Fruit fly (Drosophila melanogaster) whole organism, embryonic: ENCODE measurements around the gene spas.
A peak's percentile ranks its signal among the peaks of the same experiment; 100 is the strongest.

Experiments
- Ada2b ChIP-seq: fragments of 200-800 bp; sonication (Bioruptor generic); IDR thresholded peaks from 2 replicates; pipeline ENCODE4 v1.3.6; 2022; ENCODE audit warnings: missing biosample characterization, missing genetic modification characterization
- Atf3 ChIP-seq: fragments of 200-800 bp; sonication (Bioruptor generic); optimal IDR thresholded peaks from 3 replicates; lab custom pipeline; 2016; ENCODE audit warnings: missing biosample characterization, missing genetic modification characterization
- CG1024 ChIP-seq: fragments of 200-800 bp; sonication (Bioruptor generic); IDR thresholded peaks from 2 replicates; pipeline ENCODE4 v1.3.6; 2022; ENCODE audit warnings: missing biosample characterization, missing genetic modification characterization
- CG10321 ChIP-seq: fragments of 200-800 bp; sonication (Bioruptor generic); IDR thresholded peaks from 2 replicates; pipeline ENCODE4 v1.3.6; 2022; ENCODE audit warnings: missing biosample characterization, missing genetic modification characterization
- CG10366 ChIP-seq: fragments of 200-800 bp; sonication (Bioruptor generic); IDR thresholded peaks from 2 replicates; pipeline ENCODE4 v1.3.6; 2022; ENCODE audit warnings: missing biosample characterization, missing genetic modification characterization
- CG10462 ChIP-seq: fragments of 200-800 bp; sonication (Bioruptor generic); optimal IDR thresholded peaks from 2 replicates; lab custom pipeline; 2016; ENCODE audit warnings: missing biosample characterization, missing genetic modification characterization
- CG12219 ChIP-seq: fragments of 200-800 bp; sonication (Bioruptor generic); optimal IDR thresholded peaks from 3 replicates; lab custom pipeline; 2018; ENCODE audit warnings: missing biosample characterization, mild to moderate bottlenecking, missing genetic modification characterization
- CG12299 ChIP-seq: fragments of 200-800 bp; sonication (Bioruptor generic); optimal IDR thresholded peaks from 2 replicates; lab custom pipeline; 2018; ENCODE audit warnings: missing biosample characterization, mild to moderate bottlenecking, missing genetic modification characterization
- CG13123 ChIP-seq: fragments of 200-800 bp; sonication (Bioruptor generic); optimal IDR thresholded peaks from 2 replicates; lab custom pipeline; 2016; ENCODE audit warnings: missing biosample characterization, missing genetic modification characterization
- CG1529 ChIP-seq: fragments of 200-800 bp; sonication (Bioruptor generic); optimal IDR thresholded peaks from 3 replicates; lab custom pipeline; 2018; ENCODE audit warnings: missing biosample characterization, missing genetic modification characterization
- CG16863 ChIP-seq: fragments of 200-800 bp; sonication (Bioruptor generic); optimal IDR thresholded peaks from 3 replicates; lab custom pipeline; 2016; ENCODE audit warnings: missing biosample characterization, missing genetic modification characterization
- CG18476 ChIP-seq: fragments of 200-800 bp; sonication (Bioruptor generic); optimal IDR thresholded peaks from 2 replicates; lab custom pipeline; 2016; ENCODE audit warnings: missing biosample characterization, mild to moderate bottlenecking, missing genetic modification characterization
- CG2116 ChIP-seq: fragments of 200-800 bp; sonication (Bioruptor generic); optimal IDR thresholded peaks from 3 replicates; lab custom pipeline; 2018; ENCODE audit warnings: missing biosample characterization, mild to moderate bottlenecking, missing genetic modification characterization
- CG2129 ChIP-seq: fragments of 200-800 bp; sonication (Bioruptor generic); IDR thresholded peaks from 2 replicates; pipeline ENCODE4 v1.3.6; 2022; ENCODE audit warnings: missing biosample characterization, missing genetic modification characterization; ENCODE audit not compliant: partially characterized antibody
- CG2199 ChIP-seq: fragments of 200-800 bp; sonication (Bioruptor generic); IDR thresholded peaks from 3 replicates; pipeline ENCODE4 v1.3.6; 2022; ENCODE audit warnings: missing biosample characterization, missing genetic modification characterization
- CG2202 ChIP-seq: fragments of 200-800 bp; sonication (Bioruptor generic); optimal IDR thresholded peaks from 2 replicates; lab custom pipeline; 2018; ENCODE audit warnings: missing biosample characterization, mild to moderate bottlenecking, missing genetic modification characterization
- CG2875 ChIP-seq: fragments of 200-800 bp; sonication (Bioruptor generic); optimal IDR thresholded peaks from 2 replicates; lab custom pipeline; 2017; ENCODE audit warnings: missing biosample characterization, mild to moderate bottlenecking, missing genetic modification characterization, missing genetic modification reagents
- CG3065 ChIP-seq: fragments of 200-800 bp; sonication (Bioruptor generic); optimal IDR thresholded peaks from 2 replicates; lab custom pipeline; 2016; ENCODE audit warnings: missing biosample characterization, missing genetic modification characterization
- CG32772 ChIP-seq: fragments of 200-800 bp; sonication (Bioruptor generic); IDR thresholded peaks from 2 replicates; pipeline ENCODE4 v1.3.6; 2022; ENCODE audit warnings: missing biosample characterization, missing genetic modification characterization
- CG5245 ChIP-seq: fragments of 200-800 bp; sonication (Bioruptor generic); optimal IDR thresholded peaks from 3 replicates; lab custom pipeline; 2016; ENCODE audit warnings: missing biosample characterization, missing genetic modification characterization
- CG6765 ChIP-seq: fragments of 200-800 bp; sonication (Bioruptor generic); optimal IDR thresholded peaks from 3 replicates; lab custom pipeline; 2017; ENCODE audit warnings: missing biosample characterization, mild to moderate bottlenecking, missing genetic modification characterization
- CG8478 ChIP-seq: fragments of >200 bp; optimal IDR thresholded peaks from 2 replicates; lab custom pipeline; 2018
- CG9437 ChIP-seq: fragments of 200-800 bp; sonication (Bioruptor generic); optimal IDR thresholded peaks from 2 replicates; lab custom pipeline; 2018; ENCODE audit warnings: missing biosample characterization, mild to moderate bottlenecking, missing genetic modification characterization
- CHES-1-like ChIP-seq: fragments of 200-800 bp; sonication (Bioruptor generic); optimal IDR thresholded peaks from 2 replicates; lab custom pipeline; 2016; ENCODE audit warnings: missing biosample characterization, missing genetic modification characterization
- Dll ChIP-seq: fragments of 200-800 bp; sonication (Bioruptor generic); IDR thresholded peaks from 4 replicates; pipeline ENCODE4 v1.3.6; 2022; ENCODE audit warnings: missing biosample characterization, missing genetic modification characterization; ENCODE audit not compliant: partially characterized antibody
- Drgx ChIP-seq: fragments of 200-800 bp; sonication (Bioruptor generic); IDR thresholded peaks from 2 replicates; pipeline ENCODE4 v1.3.6; 2022; ENCODE audit warnings: missing biosample characterization, missing genetic modification characterization
- Eip74EF ChIP-seq, 2 experiments: fragments of 200-800 bp in 1 of 2; fragments of >200 bp in 1 of 2; sonication (Bioruptor generic) in 1 of 2; optimal IDR thresholded peaks; 2 replicates each; lab custom pipeline; 2017 to 2019; ENCODE audit warnings: missing biosample characterization in 2 of 2, missing genetic modification characterization in 2 of 2, mild to moderate bottlenecking in 1 of 2, moderate library complexity in 1 of 2
- NK7.1 ChIP-seq: fragments of 200-800 bp; sonication (Bioruptor generic); optimal IDR thresholded peaks from 3 replicates; lab custom pipeline; 2016; ENCODE audit warnings: missing biosample characterization, missing genetic modification characterization
- Scr ChIP-seq: fragments of 200-800 bp; sonication (Bioruptor generic); IDR thresholded peaks from 2 replicates; pipeline ENCODE4 v1.3.6; 2022; ENCODE audit warnings: missing biosample characterization, missing genetic modification characterization; ENCODE audit not compliant: partially characterized antibody
- Sry-δ ChIP-seq: fragments of 200-800 bp; sonication (Bioruptor generic); optimal IDR thresholded peaks from 2 replicates; lab custom pipeline; 2016; ENCODE audit warnings: missing biosample characterization, missing genetic modification characterization
- amos ChIP-seq: fragments of 200-800 bp; sonication (Bioruptor generic); IDR thresholded peaks from 2 replicates; pipeline ENCODE4 v1.3.6; 2022; ENCODE audit warnings: missing biosample characterization, missing genetic modification characterization; ENCODE audit not compliant: partially characterized antibody
- bigmax ChIP-seq: fragments of 200-800 bp; sonication (Bioruptor generic); optimal IDR thresholded peaks from 2 replicates; lab custom pipeline; 2018; ENCODE audit warnings: missing biosample characterization, mild to moderate bottlenecking, missing genetic modification characterization
- chm ChIP-seq: fragments of 200-800 bp; sonication (Bioruptor generic); IDR thresholded peaks from 2 replicates; pipeline ENCODE4 v1.3.6; 2022; ENCODE audit warnings: missing biosample characterization, missing genetic modification characterization
- cwo ChIP-seq: fragments of 200-800 bp; sonication (Bioruptor generic); optimal IDR thresholded peaks from 3 replicates; lab custom pipeline; 2017; ENCODE audit warnings: missing biosample characterization, missing genetic modification characterization, mild to moderate bottlenecking, moderate library complexity, missing genetic modification reagents
- dan ChIP-seq: fragments of 200-800 bp; sonication (Bioruptor generic); IDR thresholded peaks from 2 replicates; pipeline ENCODE4 v1.3.6; 2022; ENCODE audit warnings: missing biosample characterization, missing genetic modification characterization
- ewg ChIP-seq: fragments of 200-800 bp; sonication (Bioruptor generic); optimal IDR thresholded peaks from 3 replicates; lab custom pipeline; 2017; ENCODE audit warnings: mild to moderate bottlenecking, missing biosample characterization, missing genetic modification reagents, missing genetic modification characterization
- gce ChIP-seq: fragments of 200-800 bp; sonication (Bioruptor generic); IDR thresholded peaks from 3 replicates; pipeline ENCODE4 v1.3.6; 2022; ENCODE audit warnings: missing biosample characterization, missing genetic modification characterization
- hb ChIP-seq: fragments of 200-800 bp; sonication (Bioruptor generic); IDR thresholded peaks from 3 replicates; pipeline ENCODE4 v1.3.6; 2022; ENCODE audit warnings: missing biosample characterization, missing genetic modification characterization; ENCODE audit not compliant: partially characterized antibody
- hbn ChIP-seq: fragments of 200-800 bp; sonication (Bioruptor generic); IDR thresholded peaks from 2 replicates; pipeline ENCODE4 v1.3.6; 2022; ENCODE audit warnings: missing biosample characterization, missing genetic modification characterization; ENCODE audit not compliant: partially characterized antibody
- inv ChIP-seq: fragments of 200-800 bp; sonication (Bioruptor generic); IDR thresholded peaks from 2 replicates; pipeline ENCODE4 v1.3.6; 2022; ENCODE audit warnings: missing biosample characterization, missing genetic modification characterization; ENCODE audit not compliant: partially characterized antibody
- nerfin-2 ChIP-seq: fragments of 200-800 bp; sonication (Bioruptor generic); IDR thresholded peaks from 2 replicates; pipeline ENCODE4 v1.3.6; 2022; ENCODE audit warnings: missing biosample characterization, missing genetic modification characterization; ENCODE audit not compliant: partially characterized antibody
- nmo ChIP-seq: fragments of 200-800 bp; sonication (Bioruptor generic); optimal IDR thresholded peaks from 2 replicates; lab custom pipeline; 2018; ENCODE audit warnings: missing biosample characterization, mild to moderate bottlenecking, missing genetic modification characterization, moderate library complexity
- onecut ChIP-seq: fragments of 200-800 bp; sonication (Bioruptor generic); IDR thresholded peaks from 2 replicates; pipeline ENCODE4 v1.3.6; 2022; ENCODE audit warnings: missing biosample characterization, missing genetic modification characterization
- scrt ChIP-seq: fragments of 200-800 bp; sonication (Bioruptor generic); optimal IDR thresholded peaks from 2 replicates; lab custom pipeline; 2018; ENCODE audit warnings: missing biosample characterization, mild to moderate bottlenecking, missing genetic modification characterization, moderate library complexity
- tap ChIP-seq: fragments of 200-800 bp; optimal IDR thresholded peaks from 3 replicates; lab custom pipeline; 2019; ENCODE audit warnings: missing biosample characterization, mild to moderate bottlenecking, missing genetic modification characterization, moderate library complexity
- tgo ChIP-seq: fragments of 200-800 bp; sonication (Bioruptor generic); IDR thresholded peaks from 3 replicates; pipeline ENCODE4 v1.3.6; 2022; ENCODE audit warnings: missing biosample characterization, missing genetic modification characterization
- ttk ChIP-seq: fragments of 200-800 bp; sonication (Bioruptor generic); IDR thresholded peaks from 2 replicates; pipeline ENCODE4 v2.1.2; 2022; ENCODE audit warnings: missing biosample characterization, missing genetic modification characterization
- vfl ChIP-seq: fragments of 200-800 bp; sonication (Bioruptor generic); optimal IDR thresholded peaks from 2 replicates; lab custom pipeline; 2016; ENCODE audit warnings: missing biosample characterization, missing genetic modification characterization
- vnd ChIP-seq: fragments of 200-800 bp; sonication (Bioruptor generic); IDR thresholded peaks from 3 replicates; pipeline ENCODE4 v1.3.6; 2022; ENCODE audit warnings: missing biosample characterization, missing genetic modification characterization; ENCODE audit not compliant: partially characterized antibody
- yki ChIP-seq: fragments of >200 bp; optimal IDR thresholded peaks from 3 replicates; lab custom pipeline; 2018

The spas gene

DNA sequence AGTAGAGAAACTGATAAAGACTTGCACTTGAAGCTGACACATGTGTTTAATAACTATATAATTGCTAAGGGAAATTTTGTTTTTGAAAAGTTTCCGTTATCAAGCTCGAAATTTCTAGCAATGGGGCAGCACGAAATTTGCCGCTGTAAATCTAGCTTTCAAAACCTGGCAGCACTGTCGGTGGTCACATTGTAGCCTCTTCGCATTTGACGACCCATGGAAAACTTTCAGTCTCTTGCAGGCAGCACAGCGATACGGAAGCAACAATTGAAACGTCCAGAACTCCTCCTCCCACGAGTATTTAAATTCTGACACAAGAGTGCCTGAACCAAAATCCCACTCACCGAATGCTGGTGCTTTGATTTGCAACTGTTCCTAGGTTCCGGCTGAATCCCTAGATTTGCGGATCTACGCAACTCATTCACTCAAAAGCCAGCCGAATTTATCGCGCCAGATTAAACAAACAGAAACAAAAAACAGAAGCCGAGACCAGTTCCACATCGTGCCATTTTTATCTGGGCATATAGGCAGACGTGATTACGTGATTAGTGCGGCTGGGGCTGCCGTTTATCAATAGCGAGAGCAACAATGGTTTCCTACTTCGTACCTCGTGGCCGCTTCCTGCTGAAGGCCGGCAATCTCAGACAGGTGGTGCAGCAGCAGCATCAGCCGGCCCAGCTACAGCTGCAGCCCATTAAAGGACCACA, 13.6 kb downstream of the spas start (continued):
- TF ChIP-seq Scr (GFP tag; lab: Robert Waterston, UW) (no peak), CG2875 (GFP tag; lab: Kevin White, UChicago) (no peak), CG3065 (GFP tag; lab: Kevin White, UChicago) (no peak), Sry-δ (GFP tag; lab: Kevin White, UChicago) (no peak), ewg (no peak), chm (GFP tag; lab: Robert Waterston, UW) (no peak), CG6765 (GFP tag; lab: Kevin White, UChicago) (no peak), CG2129 (GFP tag; lab: Robert Waterston, UW) (no peak), dan (no peak), Drgx (GFP tag; lab: Robert Waterston, UW) (no peak), NK7.1 (GFP tag; lab: Kevin White, UChicago) (no peak), CHES-1-like (GFP tag; lab: Kevin White, UChicago) (no peak), CG9437 (no peak), tap (tag; lab: Kevin White, UChicago) (no peak), CG12219 (GFP tag; lab: Kevin White, UChicago) (no peak), cwo (GFP tag; lab: Kevin White, UChicago) (no peak), CG2116 (GFP tag; lab: Kevin White, UChicago) (no peak), CG2199 (no peak), CG5245 (no peak), amos (GFP tag; lab: Robert Waterston, UW) (peak; percentile 11; the same call in 1 of the 2 replicates), nmo (GFP tag; lab: Kevin White, UChicago) (no peak), CG10462 (no peak), CG16863 (no peak), CG18476 (GFP tag; lab: Kevin White, UChicago) (no peak), vfl (no peak), CG12299 (tag; lab: Kevin White, UChicago) (no peak), ttk (peak; percentile 28; the same call in 1 of the 2 replicates), Eip74EF (GFP tag; optimal IDR thresholded peaks at IDR 0.05; lab: Kevin White, UChicago) (peak in 1 of 2 experiments; percentile 40), Ada2b (no peak), CG2202 (tag; lab: Kevin White, UChicago) (no peak), CG13123 (no peak), tgo (no peak), Dll (GFP tag; lab: Robert Waterston, UW) (0 out of 4 replicates have a peak, but pooled peaks have one; percentile 26), vnd (no peak), CG1529 (no peak), onecut (GFP tag; lab: Robert Waterston, UW) (no peak), Atf3 (GFP tag; lab: Kevin White, UChicago) (no peak), CG10321 (GFP tag; lab: Robert Waterston, UW) (no peak), CG1024 (GFP tag; lab: Robert Waterston, UW) (0 out of 2 replicates have a peak, but pooled peaks have one; percentile 19), hb (GFP tag; lab: Robert Waterston, UW) (no peak), CG8478 (lab: Kevin White, UChicago) (no peak), nerfin-2 (GFP tag; lab: Robert Waterston, UW) (no peak), yki (lab: Kevin White, UChicago) (no peak), hbn (GFP tag; lab: Robert Waterston, UW) (no peak), gce (GFP tag; lab: Robert Waterston, UW) (no peak), inv (GFP tag; lab: Robert Waterston, UW) (no peak), CG10366 (GFP tag; lab: Robert Waterston, UW) (no peak), CG32772 (GFP tag; lab: Robert Waterston, UW) (no peak), scrt (GFP tag; lab: Kevin White, UChicago) (peak; percentile 1), bigmax (GFP tag; lab: Kevin White, UChicago) (no peak)
